Fruit fly (Drosophila melanogaster): Measurements from ENCODE around the gene RpS2.
A peak's percentile ranks its signal among the peaks of the same experiment; 100 is the strongest.

DNA sequence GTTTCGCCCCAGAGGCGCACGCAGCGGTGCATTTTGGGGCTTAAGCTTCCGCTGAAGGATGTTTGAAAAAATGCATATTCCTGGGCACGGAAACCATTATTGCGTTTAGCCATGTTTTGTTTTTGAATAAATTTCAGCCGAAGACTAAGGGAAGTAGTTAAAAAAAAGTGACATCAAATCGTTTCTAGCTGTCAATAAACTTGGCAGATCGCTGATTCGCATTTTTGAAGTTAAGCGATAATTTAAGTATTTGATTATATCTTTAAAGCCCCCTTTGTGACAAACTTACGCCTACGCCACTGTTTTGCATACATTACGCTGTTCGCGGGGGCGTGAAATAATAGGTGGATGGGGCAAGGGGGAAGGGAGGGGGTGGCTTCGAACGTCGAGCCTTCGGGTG is 33.0 kb downstream of the RpS2 start:
- TF ChIP-seq pan (optimal IDR thresholded peaks at IDR 0.05): no peak
- TF ChIP-seq h (GFP tag; optimal IDR thresholded peaks at IDR 0.05): no peak
- TF ChIP-seq dsf (GFP tag; optimal IDR thresholded peaks at IDR 0.05; ENCODE audit: borderline replicate concordance): no peak
- peak; percentile 18 for TF ChIP-seq fru (GFP tag; optimal IDR thresholded peaks at IDR 0.05)
- TF ChIP-seq Hr83 (GFP tag; optimal IDR thresholded peaks at IDR 0.05; ENCODE audit: poor library complexity, severe bottlenecking): no peak
- TF ChIP-seq Mio (GFP tag; optimal IDR thresholded peaks at IDR 0.05): no peak
- TF ChIP-seq CG9705 (GFP tag; optimal IDR thresholded peaks at IDR 0.05): no peak
- no peak for TF ChIP-seq OdsH (GFP tag; optimal IDR thresholded peaks at IDR 0.05)
- TF ChIP-seq dmrt93B (GFP tag; optimal IDR thresholded peaks at IDR 0.05): no peak
- TF ChIP-seq psq (GFP tag; optimal IDR thresholded peaks at IDR 0.05): no peak
- no peak for TF ChIP-seq Dfd (GFP tag; optimal IDR thresholded peaks at IDR 0.05)
- TF ChIP-seq Rel (GFP tag; optimal IDR thresholded peaks at IDR 0.05): no peak
- TF ChIP-seq Rel (tag; optimal IDR thresholded peaks at IDR 0.05): no peak
- no peak for TF ChIP-seq dl (GFP tag; optimal IDR thresholded peaks at IDR 0.05; ENCODE audit: insufficient read depth in 1 of 2, partially characterized antibody in 2 of 2)
